Worm (Caenorhabditis elegans): ENCODE results near the gene rpc-25.

- TF ChIP-seq unc-39 (tag; optimal IDR thresholded peaks at IDR 0.05) (no peak), ZK546.5 (tag; optimal IDR thresholded peaks at IDR 0.05) (no peak), ceh-82 (tag; optimal IDR thresholded peaks at IDR 0.05) (no peak), R02D3.7 (tag; optimal IDR thresholded peaks at IDR 0.05) (no peak), nhr-77 (tag; optimal IDR thresholded peaks at IDR 0.05) (no peak), sem-4 (tag; optimal IDR thresholded peaks at IDR 0.05) (no peak), mdl-1 (tag; optimal IDR thresholded peaks at IDR 0.05) (no peak), lsy-2 (tag; optimal IDR thresholded peaks at IDR 0.05) (no peak)
Observed at ce11 chrV:10248255-10248979, 42.0 kb upstream of the rpc-25 start, which contains the start of gene akt-1.

Data from whole organism, L2 larva.